Fruit fly (Drosophila melanogaster) whole organism, embryonic: Measurements from ENCODE around the gene CG4332.

Experiments
- ATbp ChIP-seq: fragments of 200-800 bp; sonication (Bioruptor generic); optimal IDR thresholded peaks from 2 replicates; lab custom pipeline; 2017; ENCODE audit warnings: missing biosample characterization, mild to moderate bottlenecking, missing genetic modification characterization, missing genetic modification reagents
- Asciz ChIP-seq: fragments of 200-800 bp; sonication (Bioruptor generic); optimal IDR thresholded peaks from 2 replicates; lab custom pipeline; 2017; ENCODE audit warnings: missing biosample characterization, mild to moderate bottlenecking, missing genetic modification characterization, missing genetic modification reagents
- Awh ChIP-seq: fragments of 200-800 bp; sonication (Bioruptor generic); IDR thresholded peaks from 2 replicates; pipeline ENCODE4, ENCODE4 v1.3.6; 2022; ENCODE audit warnings: missing biosample characterization, missing genetic modification characterization
- CG12071 ChIP-seq: fragments of 200-800 bp; sonication (Bioruptor generic); optimal IDR thresholded peaks from 3 replicates; lab custom pipeline; 2018; ENCODE audit warnings: missing biosample characterization, mild to moderate bottlenecking, missing genetic modification characterization
- CG12299 ChIP-seq: fragments of 200-800 bp; sonication (Bioruptor generic); optimal IDR thresholded peaks from 2 replicates; lab custom pipeline; 2018; ENCODE audit warnings: missing biosample characterization, mild to moderate bottlenecking, missing genetic modification characterization
- CG12942 ChIP-seq: fragments of 200-800 bp; sonication (Bioruptor generic); optimal IDR thresholded peaks from 3 replicates; lab custom pipeline; 2016; ENCODE audit warnings: missing biosample characterization, missing genetic modification characterization
- CG15601 ChIP-seq: fragments of 200-800 bp; sonication (Bioruptor generic); optimal IDR thresholded peaks from 3 replicates; lab custom pipeline; 2019; ENCODE audit warnings: missing biosample characterization, mild to moderate bottlenecking, missing genetic modification characterization, moderate library complexity
- CG1602 ChIP-seq: fragments of 200-800 bp; sonication (Bioruptor generic); optimal IDR thresholded peaks from 3 replicates; lab custom pipeline; 2016; ENCODE audit warnings: missing biosample characterization, missing genetic modification characterization
- CG31224 ChIP-seq: fragments of 200-800 bp; sonication (Bioruptor generic); IDR thresholded peaks from 2 replicates; pipeline ENCODE4 v1.3.6; 2022; ENCODE audit warnings: missing biosample characterization, missing genetic modification characterization
- CG33557 ChIP-seq: fragments of 200-800 bp; sonication (Bioruptor generic); optimal IDR thresholded peaks from 2 replicates; lab custom pipeline; 2019; ENCODE audit warnings: missing biosample characterization, mild to moderate bottlenecking, missing genetic modification characterization, moderate library complexity
- CG3838 ChIP-seq: fragments of 200-800 bp; sonication (Bioruptor generic); optimal IDR thresholded peaks from 3 replicates; lab custom pipeline; 2016; ENCODE audit warnings: missing biosample characterization, missing genetic modification characterization
- CG5245 ChIP-seq: fragments of 200-800 bp; sonication (Bioruptor generic); optimal IDR thresholded peaks from 3 replicates; lab custom pipeline; 2016; ENCODE audit warnings: missing biosample characterization, missing genetic modification characterization
- CG6654 ChIP-seq: fragments of 200-800 bp; sonication (Bioruptor generic); optimal IDR thresholded peaks from 2 replicates; lab custom pipeline; 2017; ENCODE audit warnings: missing biosample characterization, mild to moderate bottlenecking, missing genetic modification characterization
- CG7839 ChIP-seq: fragments of 200-800 bp; sonication (Bioruptor generic); optimal IDR thresholded peaks from 3 replicates; lab custom pipeline; 2018; ENCODE audit warnings: missing biosample characterization, mild to moderate bottlenecking, missing genetic modification characterization, moderate library complexity
- CG8290 ChIP-seq, 3 experiments: fragments of 200-800 bp; sonication (Bioruptor generic); optimal IDR thresholded peaks; 2 replicates each; lab custom pipeline; 2016 to 2019; ENCODE audit warnings: missing biosample characterization in 3 of 3, missing genetic modification characterization in 3 of 3, mild to moderate bottlenecking in 2 of 3, moderate library complexity in 1 of 3
- CG8359 ChIP-seq: fragments of 200-800 bp; sonication (Bioruptor generic); optimal IDR thresholded peaks from 2 replicates; lab custom pipeline; 2017; ENCODE audit warnings: missing biosample characterization, mild to moderate bottlenecking, missing genetic modification characterization, borderline replicate concordance
- CG9932 ChIP-seq: fragments of 200-800 bp; sonication (Bioruptor generic); IDR thresholded peaks from 2 replicates; pipeline ENCODE4 v1.3.6; 2022; ENCODE audit warnings: missing biosample characterization, missing genetic modification characterization
- Camta ChIP-seq: fragments of 200-800 bp; sonication (Bioruptor generic); optimal IDR thresholded peaks from 2 replicates; lab custom pipeline; 2016; ENCODE audit warnings: missing biosample characterization, missing genetic modification characterization
- ERR ChIP-seq: fragments of 200-800 bp; sonication (Bioruptor generic); optimal IDR thresholded peaks from 2 replicates; lab custom pipeline; 2016; ENCODE audit warnings: missing biosample characterization, missing genetic modification characterization
- Hmr ChIP-seq: fragments of 200-800 bp; sonication (Bioruptor generic); optimal IDR thresholded peaks from 3 replicates; lab custom pipeline; 2017; ENCODE audit warnings: mild to moderate bottlenecking, missing biosample characterization, missing genetic modification reagents, missing genetic modification characterization
- NC2α ChIP-seq: fragments of 200-800 bp; sonication (Bioruptor generic); optimal IDR thresholded peaks from 2 replicates; lab custom pipeline; 2016; ENCODE audit warnings: missing biosample characterization, missing genetic modification characterization
- Rfx ChIP-seq: fragments of 200-800 bp; sonication (Bioruptor generic); IDR thresholded peaks from 2 replicates; pipeline ENCODE4 v1.3.6; 2022; ENCODE audit warnings: missing biosample characterization, missing genetic modification characterization
- Side ChIP-seq: fragments of 200-800 bp; sonication (Bioruptor generic); optimal IDR thresholded peaks from 2 replicates; lab custom pipeline; 2016; ENCODE audit warnings: missing biosample characterization, missing genetic modification characterization
- Vsx1 ChIP-seq: fragments of 200-800 bp; sonication (Bioruptor generic); optimal IDR thresholded peaks from 2 replicates; lab custom pipeline; 2017; ENCODE audit warnings: missing biosample characterization, mild to moderate bottlenecking, missing genetic modification characterization, missing genetic modification reagents
- YL-1 ChIP-seq: fragments of 200-800 bp; sonication (Bioruptor generic); optimal IDR thresholded peaks from 3 replicates; lab custom pipeline; 2017; ENCODE audit warnings: missing biosample characterization, mild to moderate bottlenecking, missing genetic modification characterization
- amos ChIP-seq: fragments of 200-800 bp; sonication (Bioruptor generic); IDR thresholded peaks from 2 replicates; pipeline ENCODE4 v1.3.6; 2022; ENCODE audit warnings: missing biosample characterization, missing genetic modification characterization; ENCODE audit not compliant: partially characterized antibody
- ara ChIP-seq: fragments of 200-800 bp; sonication (Bioruptor generic); IDR thresholded peaks from 2 replicates; pipeline ENCODE4 v1.3.6; 2022; ENCODE audit warnings: missing biosample characterization, missing genetic modification characterization
- cg ChIP-seq: fragments of 200-800 bp; sonication (Bioruptor generic); optimal IDR thresholded peaks from 3 replicates; lab custom pipeline; 2019; ENCODE audit warnings: missing biosample characterization, mild to moderate bottlenecking, missing genetic modification characterization, moderate library complexity
- crol ChIP-seq: fragments of 200-800 bp; sonication (Bioruptor generic); IDR thresholded peaks from 2 replicates; pipeline ENCODE4 v1.3.6; 2022; ENCODE audit warnings: missing biosample characterization, missing genetic modification characterization
- crp ChIP-seq, 2 experiments: fragments of 200-800 bp; sonication (Bioruptor generic); optimal IDR thresholded peaks; 2 replicates in 1 of 2; 3 replicates in 1 of 2; lab custom pipeline; 2017; ENCODE audit warnings: missing biosample characterization in 2 of 2, missing genetic modification characterization in 2 of 2, mild to moderate bottlenecking in 1 of 2, moderate library complexity in 1 of 2
- cwo ChIP-seq: fragments of 200-800 bp; sonication (Bioruptor generic); optimal IDR thresholded peaks from 3 replicates; lab custom pipeline; 2017; ENCODE audit warnings: missing biosample characterization, missing genetic modification characterization, mild to moderate bottlenecking, moderate library complexity, missing genetic modification reagents
- dmrt11E ChIP-seq: fragments of 200-800 bp; sonication (Bioruptor generic); optimal IDR thresholded peaks from 3 replicates; lab custom pipeline; 2018; ENCODE audit warnings: missing biosample characterization, mild to moderate bottlenecking, missing genetic modification characterization, moderate library complexity
- ftz-f1 ChIP-seq: fragments of 200-800 bp; sonication (Bioruptor generic); optimal IDR thresholded peaks from 2 replicates; lab custom pipeline; 2016; ENCODE audit warnings: missing biosample characterization, missing genetic modification characterization
- gce ChIP-seq: fragments of 200-800 bp; sonication (Bioruptor generic); IDR thresholded peaks from 3 replicates; pipeline ENCODE4 v1.3.6; 2022; ENCODE audit warnings: missing biosample characterization, missing genetic modification characterization
- hkb ChIP-seq, 2 experiments: fragments of 200-800 bp in 1 of 2; fragments of >200 bp in 1 of 2; sonication (Bioruptor generic) in 1 of 2; IDR thresholded peaks in 1 of 2; optimal IDR thresholded peaks in 1 of 2; 2 replicates each; pipeline versions ENCODE4 v1.3.6 to Lab custom; 2017 to 2022; ENCODE audit warnings: missing biosample characterization in 1 of 2, missing genetic modification characterization in 1 of 2
- kni ChIP-seq: fragments of 200-800 bp; sonication (Bioruptor generic); optimal IDR thresholded peaks from 3 replicates; lab custom pipeline; 2017; ENCODE audit warnings: mild to moderate bottlenecking, missing biosample characterization, missing genetic modification reagents, missing genetic modification characterization
- lab ChIP-seq: fragments of 200-800 bp; sonication (Bioruptor generic); optimal IDR thresholded peaks from 3 replicates; lab custom pipeline; 2017; ENCODE audit warnings: missing biosample characterization, missing genetic modification characterization, mild to moderate bottlenecking, moderate library complexity, missing genetic modification reagents
- mam ChIP-seq: fragments of 200-800 bp; sonication (Bioruptor generic); optimal IDR thresholded peaks from 3 replicates; lab custom pipeline; 2016; ENCODE audit warnings: missing biosample characterization, missing genetic modification characterization
- nerfin-1 ChIP-seq: fragments of 200-800 bp; sonication (Bioruptor generic); optimal IDR thresholded peaks from 3 replicates; lab custom pipeline; 2019; ENCODE audit warnings: missing biosample characterization, mild to moderate bottlenecking, missing genetic modification characterization, moderate library complexity
- nom ChIP-seq: fragments of 200-800 bp; sonication (Bioruptor generic); optimal IDR thresholded peaks from 2 replicates; lab custom pipeline; 2017; ENCODE audit warnings: missing biosample characterization, missing genetic modification characterization, mild to moderate bottlenecking, moderate library complexity, missing genetic modification reagents
- org-1 ChIP-seq: fragments of 200-800 bp; sonication (Bioruptor generic); optimal IDR thresholded peaks from 2 replicates; lab custom pipeline; 2017; ENCODE audit warnings: missing biosample characterization, missing genetic modification characterization
- otp ChIP-seq: fragments of 200-800 bp; sonication (Bioruptor generic); IDR thresholded peaks from 3 replicates; pipeline ENCODE4, ENCODE4 v1.3.6; 2022; ENCODE audit warnings: missing biosample characterization, missing genetic modification characterization
- pita ChIP-seq: fragments of 200-800 bp; sonication (Bioruptor generic); optimal IDR thresholded peaks from 2 replicates; lab custom pipeline; 2017; ENCODE audit warnings: missing biosample characterization, mild to moderate bottlenecking, missing genetic modification characterization
- sisA ChIP-seq: fragments of 200-800 bp; sonication (Bioruptor generic); IDR thresholded peaks from 2 replicates; pipeline ENCODE4 v1.3.6; 2022; ENCODE audit warnings: missing biosample characterization, missing genetic modification characterization
- sob ChIP-seq: fragments of 200-800 bp; sonication (Bioruptor generic); IDR thresholded peaks from 2 replicates; pipeline ENCODE4 v1.3.6; 2022; ENCODE audit warnings: missing biosample characterization, missing genetic modification characterization
- stwl ChIP-seq: fragments of 200-800 bp; sonication (Bioruptor generic); optimal IDR thresholded peaks from 3 replicates; lab custom pipeline; 2018; ENCODE audit warnings: missing biosample characterization, mild to moderate bottlenecking, missing genetic modification characterization, moderate library complexity
- tup ChIP-seq: fragments of 200-800 bp; sonication (Bioruptor generic); optimal IDR thresholded peaks from 2 replicates; lab custom pipeline; 2016; ENCODE audit warnings: missing biosample characterization, mild to moderate bottlenecking, missing genetic modification characterization, moderate library complexity
- vvl ChIP-seq: fragments of 200-800 bp; sonication (Bioruptor generic); IDR thresholded peaks from 2 replicates; pipeline ENCODE4 v1.3.6; 2022; ENCODE audit warnings: missing biosample characterization, missing genetic modification characterization

Gene CG4332

DNA sequence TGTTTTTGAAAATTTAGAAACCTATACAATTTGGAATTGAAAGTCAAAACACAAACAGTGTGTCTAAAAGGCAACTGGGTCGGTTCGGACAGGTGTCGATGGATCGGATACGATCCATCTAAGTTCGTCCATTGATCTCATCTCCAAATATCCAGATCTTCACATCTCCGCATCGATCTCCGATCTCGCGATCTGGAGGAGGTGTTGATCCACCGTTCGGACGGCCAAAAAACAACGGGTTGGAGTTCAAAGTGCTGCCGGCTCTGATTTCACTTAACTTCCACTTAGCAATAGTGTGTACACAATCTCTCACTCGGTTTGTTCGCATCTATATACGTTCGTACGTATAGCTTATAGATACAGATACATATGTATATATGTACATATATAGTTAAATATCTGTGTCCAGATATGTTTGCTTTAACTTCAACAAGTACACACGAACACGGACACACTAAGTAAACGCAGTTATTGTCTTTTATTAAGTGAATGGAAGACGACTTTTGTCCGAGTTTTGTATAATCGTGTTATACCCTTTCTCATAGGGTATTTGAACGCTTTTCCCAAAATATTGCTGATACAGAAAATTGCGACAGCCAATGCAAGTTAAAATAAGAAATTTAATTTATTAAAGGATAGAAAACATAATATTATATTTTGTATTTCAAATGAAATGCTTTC lies 46.6 kb upstream of the CG4332 start, which contains the start of gene Fer3HCH (continued):
- TF ChIP-seq ara (GFP tag; lab: Robert Waterston, UW) (no peak), amos (GFP tag; lab: Robert Waterston, UW) (no peak), org-1 (GFP tag; lab: Kevin White, UChicago) (peak; percentile 0), Vsx1 (GFP tag; lab: Kevin White, UChicago) (peak; percentile 2), cwo (no peak), CG15601 (tag; lab: Kevin White, UChicago) (peak; percentile 20), Rfx (GFP tag; lab: Robert Waterston, UW) (no peak; the same call in 1 of the 2 replicates), NC2α (GFP tag; lab: Kevin White, UChicago) (no peak), kni (GFP tag; lab: Kevin White, UChicago) (peak; percentile 70), crp (GFP tag; optimal IDR thresholded peaks at IDR 0.05; lab: Kevin White, UChicago) (no peak), dmrt11E (peak; percentile 15), hkb (optimal IDR thresholded peaks at IDR 0.05; lab: Kevin White, UChicago) (no peak), hkb (GFP tag; IDR thresholded peaks at IDR 0.05; lab: Robert Waterston, UW) (0 out of 2 replicates have a peak, but pooled peaks have one; percentile 10), crol (GFP tag; lab: Robert Waterston, UW) (no peak), CG8290 (GFP tag; optimal IDR thresholded peaks at IDR 0.05; lab: Kevin White, UChicago) (no peak), CG8290 (tag; optimal IDR thresholded peaks at IDR 0.05; lab: Kevin White, UChicago) (peak in 1 of 2 experiments; percentile 47), CG1602 (GFP tag; lab: Kevin White, UChicago) (no peak), Asciz (GFP tag; lab: Kevin White, UChicago) (peak; percentile 47), CG5245 (no peak), CG12071 (peak; percentile 19), cg (GFP tag; lab: Kevin White, UChicago) (no peak), ATbp (GFP tag; lab: Kevin White, UChicago) (peak; percentile 34), sob (GFP tag; lab: Robert Waterston, UW) (no peak), sisA (GFP tag; lab: Robert Waterston, UW) (no peak), pita (GFP tag; lab: Kevin White, UChicago) (no peak), CG33557 (GFP tag; lab: Kevin White, UChicago) (peak; percentile 5), gce (GFP tag; lab: Robert Waterston, UW) (no peak), Side (no peak), nom (GFP tag; lab: Kevin White, UChicago) (peak; percentile 43), nerfin-1 (tag; lab: Kevin White, UChicago) (peak; percentile 7), lab (peak; percentile 13), otp (GFP tag; lab: Robert Waterston, UW) (no peak), CG12299 (no peak), Hmr (peak; percentile 15), tup (GFP tag; lab: Kevin White, UChicago) (no peak), ftz-f1 (GFP tag; lab: Kevin White, UChicago) (no peak), stwl (tag; lab: Kevin White, UChicago) (no peak), CG6654 (GFP tag; lab: Kevin White, UChicago) (no peak), ERR (no peak), mam (GFP tag; lab: Kevin White, UChicago) (no peak), Awh (GFP tag; lab: Robert Waterston, UW) (0 out of 2 replicates have a peak, but pooled peaks have one; percentile 29), CG7839 (tag; lab: Kevin White, UChicago) (peak; percentile 24), CG3838 (GFP tag; lab: Kevin White, UChicago) (no peak), YL-1 (GFP tag; lab: Kevin White, UChicago) (no peak), CG8359 (GFP tag; lab: Kevin White, UChicago) (no peak), Camta (GFP tag; lab: Kevin White, UChicago) (no peak), CG9932 (GFP tag; lab: Robert Waterston, UW) (0 out of 2 replicates have a peak, but pooled peaks have one; percentile 13), CG31224 (GFP tag; lab: Robert Waterston, UW) (no peak), vvl (GFP tag; lab: Robert Waterston, UW) (no peak), CG12942 (GFP tag; lab: Kevin White, UChicago) (no peak)
